Worm (Caenorhabditis elegans) whole organism, young adult: ENCODE data around the gene C53A3.1.

Experiments
- B0261.1 ChIP-seq: sonication (generic microtip); optimal IDR thresholded peaks from 2 replicates; lab custom pipeline; 2016; ENCODE audit warnings: mild to moderate bottlenecking, missing genetic modification characterization, moderate library complexity, missing compliant biosample characterization
- D2030.7 ChIP-seq: fragments of 200-800 bp; sonication (Bioruptor generic); IDR thresholded peaks from 2 replicates; pipeline ENCODE4 v1.3.6; 2022; ENCODE audit warnings: missing genetic modification reagents, missing genetic modification characterization, missing compliant biosample characterization
- F57C9.4 ChIP-seq: sonication (generic microtip); optimal IDR thresholded peaks from 2 replicates; lab custom pipeline; 2017; ENCODE audit warnings: mild to moderate bottlenecking, missing genetic modification characterization, missing compliant biosample characterization
- K12H6.12 ChIP-seq: fragments of 200-800 bp; sonication (Bioruptor generic); optimal IDR thresholded peaks from 2 replicates; lab custom pipeline; 2018; ENCODE audit warnings: mild to moderate bottlenecking, missing genetic modification characterization, missing compliant biosample characterization
- T07F8.4 ChIP-seq: sonication (generic microtip); optimal IDR thresholded peaks from 2 replicates; lab custom pipeline; 2016; ENCODE audit warnings: mild to moderate bottlenecking, missing genetic modification characterization, moderate library complexity, missing compliant biosample characterization
- Y53F4B.3 ChIP-seq: fragments of 200-800 bp; sonication (Bioruptor generic); IDR thresholded peaks from 2 replicates; pipeline ENCODE4 v1.3.6; 2022; ENCODE audit warnings: missing genetic modification reagents, missing genetic modification characterization, missing compliant biosample characterization
- Y53G8AR.9 ChIP-seq: fragments of 200-800 bp; sonication (Bioruptor generic); conservative IDR thresholded peaks from 2 replicates; pipeline ENCODE4 v1.3.6; 2022; ENCODE audit warnings: missing genetic modification reagents, missing genetic modification characterization, missing compliant biosample characterization
- Y79H2A.3 ChIP-seq: fragments of 200-800 bp; sonication (Bioruptor generic); conservative IDR thresholded peaks from 2 replicates; pipeline ENCODE4 v1.3.6; 2022; ENCODE audit warnings: missing genetic modification reagents, missing genetic modification characterization, missing compliant biosample characterization
- Y95B8A.8 ChIP-seq: fragments of 200-800 bp; sonication (Bioruptor generic); IDR thresholded peaks from 2 replicates; pipeline ENCODE4 v1.3.6; 2022; ENCODE audit warnings: missing genetic modification reagents, missing genetic modification characterization, missing compliant biosample characterization
- aptf-2 ChIP-seq: fragments of 200-800 bp; sonication (Bioruptor generic); conservative IDR thresholded peaks from 2 replicates; pipeline ENCODE4 v1.3.6; 2022; ENCODE audit warnings: missing genetic modification reagents, missing genetic modification characterization, missing compliant biosample characterization
- aptf-3 ChIP-seq: fragments of 200-800 bp; sonication (Bioruptor generic); IDR thresholded peaks from 2 replicates; pipeline ENCODE4 v1.3.6; 2022; ENCODE audit warnings: missing genetic modification characterization, missing compliant biosample characterization
- attf-5 ChIP-seq: fragments of 200-800 bp; sonication (Bioruptor generic); optimal IDR thresholded peaks from 2 replicates; lab custom pipeline; 2018; ENCODE audit warnings: mild to moderate bottlenecking, missing genetic modification characterization, missing compliant biosample characterization
- cebp-2 ChIP-seq: fragments of 200-800 bp; sonication (Bioruptor generic); IDR thresholded peaks from 2 replicates; pipeline ENCODE4 v1.3.6; 2022; ENCODE audit warnings: missing genetic modification characterization, missing compliant biosample characterization
- ceh-91 ChIP-seq: fragments of 200-800 bp; sonication (Bioruptor generic); IDR thresholded peaks from 2 replicates; pipeline ENCODE4 v1.3.6; 2022; ENCODE audit warnings: missing genetic modification reagents, missing genetic modification characterization, missing compliant biosample characterization
- chd-7 ChIP-seq: sonication (generic microtip); optimal IDR thresholded peaks from 2 replicates; lab custom pipeline; 2016; ENCODE audit warnings: mild to moderate bottlenecking, missing genetic modification characterization, moderate library complexity, missing compliant biosample characterization
- die-1 ChIP-seq: sonication (generic microtip); optimal IDR thresholded peaks from 2 replicates; lab custom pipeline; 2016; ENCODE audit warnings: missing genotype, mild to moderate bottlenecking, missing genetic modification characterization, missing compliant biosample characterization
- dpff-1 ChIP-seq: sonication (generic microtip); optimal IDR thresholded peaks from 2 replicates; lab custom pipeline; 2017; ENCODE audit warnings: mild to moderate bottlenecking, missing genetic modification characterization, missing compliant biosample characterization
- egrh-3 ChIP-seq: fragments of 200-800 bp; sonication (Bioruptor generic); IDR thresholded peaks from 2 replicates; pipeline ENCODE4 v1.3.6; 2022; ENCODE audit warnings: missing genetic modification reagents, missing genetic modification characterization, missing compliant biosample characterization
- ekl-4 ChIP-seq: fragments of 200-800 bp; sonication (Bioruptor generic); IDR thresholded peaks from 2 replicates; pipeline ENCODE4 v1.3.6; 2022; ENCODE audit warnings: missing genetic modification reagents, missing genetic modification characterization, missing compliant biosample characterization
- gei-17 ChIP-seq: fragments of 200-800 bp; sonication (Bioruptor generic); optimal IDR thresholded peaks from 2 replicates; lab custom pipeline; 2018; ENCODE audit warnings: mild to moderate bottlenecking, missing genetic modification characterization, missing compliant biosample characterization
- hlh-26 ChIP-seq: fragments of 200-800 bp; sonication (Bioruptor generic); conservative IDR thresholded peaks from 2 replicates; pipeline ENCODE4 v1.3.6; 2022; ENCODE audit warnings: missing genetic modification reagents, missing genetic modification characterization, missing compliant biosample characterization
- hsf-1 ChIP-seq: fragments of 200-800 bp; sonication (Bioruptor generic); IDR thresholded peaks from 2 replicates; pipeline ENCODE4 v1.3.6; 2022; ENCODE audit warnings: missing genetic modification reagents, missing genetic modification characterization, missing compliant biosample characterization
- let-526 ChIP-seq: fragments of 200-800 bp; sonication (Bioruptor generic); IDR thresholded peaks from 2 replicates; pipeline ENCODE4 v1.3.6; 2022; ENCODE audit warnings: missing genetic modification reagents, missing genetic modification characterization, missing compliant biosample characterization
- let-607 ChIP-seq, 2 experiments: fragments of 200-800 bp in 1 of 2; sonication (Bioruptor generic) in 1 of 2; sonication (generic microtip) in 1 of 2; optimal IDR thresholded peaks; 2 replicates each; lab custom pipeline; 2016 to 2018; ENCODE audit warnings: mild to moderate bottlenecking in 2 of 2, missing compliant biosample characterization in 2 of 2, missing genetic modification characterization in 2 of 2, moderate library complexity in 2 of 2, missing genotype in 1 of 2
- lin-35 ChIP-seq, 3 experiments: fragments of 150-350 bp in 2 of 3; sonication (generic microtip) in 1 of 3; optimal IDR thresholded peaks; 2 replicates each; lab custom pipeline; 2014 to 2018; ENCODE audit warnings: missing biosample characterization in 3 of 3, missing genetic modification characterization in 3 of 3, missing genetic modification reagents in 3 of 3
- lin-40 ChIP-seq: sonication (generic microtip); optimal IDR thresholded peaks from 2 replicates; lab custom pipeline; 2016; ENCODE audit warnings: missing genetic modification characterization, mild to moderate bottlenecking, missing compliant biosample characterization, missing genotype, missing genetic modification reagents
- lir-1 ChIP-seq: fragments of 200-800 bp; sonication (Bioruptor generic); conservative IDR thresholded peaks from 2 replicates; pipeline ENCODE4 v1.3.6; 2022; ENCODE audit warnings: missing genetic modification reagents, missing genetic modification characterization, missing compliant biosample characterization
- madf-10 ChIP-seq: sonication (generic microtip); optimal IDR thresholded peaks from 2 replicates; lab custom pipeline; 2016; ENCODE audit warnings: mild to moderate bottlenecking, missing genetic modification characterization, missing compliant biosample characterization
- madf-8 ChIP-seq: fragments of 200-800 bp; sonication (Bioruptor generic); conservative IDR thresholded peaks from 2 replicates; pipeline ENCODE4 v1.3.6; 2022; ENCODE audit warnings: missing genetic modification reagents, missing genetic modification characterization, missing compliant biosample characterization
- nfya-2 ChIP-seq: fragments of 200-800 bp; sonication (Bioruptor generic); IDR thresholded peaks from 2 replicates; pipeline ENCODE4 v1.3.6; 2022; ENCODE audit warnings: missing genetic modification reagents, missing genetic modification characterization, missing compliant biosample characterization
- nfyb-1 ChIP-seq: fragments of 200-800 bp; sonication (Bioruptor generic); IDR thresholded peaks from 2 replicates; pipeline ENCODE4 v1.3.6; 2022; ENCODE audit warnings: missing genetic modification reagents, missing genetic modification characterization, missing compliant biosample characterization
- nhr-120 ChIP-seq: fragments of 200-800 bp; sonication (Bioruptor generic); IDR thresholded peaks from 2 replicates; pipeline ENCODE4 v1.3.6; 2022; ENCODE audit warnings: missing genetic modification characterization, missing compliant biosample characterization
- nhr-80 ChIP-seq: sonication (generic microtip); optimal IDR thresholded peaks from 2 replicates; lab custom pipeline; 2016; ENCODE audit warnings: missing genetic modification characterization, missing compliant biosample characterization
- pbrm-1 ChIP-seq: fragments of 200-800 bp; sonication (Bioruptor generic); IDR thresholded peaks from 2 replicates; pipeline ENCODE4 v1.3.6; 2022; ENCODE audit warnings: missing genetic modification reagents, missing genetic modification characterization, missing compliant biosample characterization
- rcor-1 ChIP-seq: fragments of 200-800 bp; sonication (Bioruptor generic); IDR thresholded peaks from 2 replicates; pipeline ENCODE4 v1.3.6; 2022; ENCODE audit warnings: missing genetic modification reagents, missing genetic modification characterization, missing compliant biosample characterization
- snpc-1.3 ChIP-seq: sonication (generic microtip); optimal IDR thresholded peaks from 2 replicates; lab custom pipeline; 2017; ENCODE audit warnings: missing genetic modification characterization, mild to moderate bottlenecking, missing compliant biosample characterization, antibody characterized with exemption, moderate library complexity, missing genotype, missing genetic modification reagents; ENCODE audit not compliant: insufficient read depth
- ztf-18 ChIP-seq: sonication (generic microtip); optimal IDR thresholded peaks from 2 replicates; lab custom pipeline; 2016; ENCODE audit warnings: missing genotype, mild to moderate bottlenecking, missing genetic modification characterization, missing compliant biosample characterization
- ztf-22 ChIP-seq: fragments of 200-800 bp; sonication (Bioruptor generic); optimal IDR thresholded peaks from 2 replicates; lab custom pipeline; 2018; ENCODE audit warnings: mild to moderate bottlenecking, missing genetic modification characterization, moderate library complexity, missing compliant biosample characterization
- ztf-28 ChIP-seq: fragments of 200-800 bp; sonication (Bioruptor generic); IDR thresholded peaks from 2 replicates; pipeline ENCODE4 v1.3.6; 2022; ENCODE audit warnings: missing genetic modification reagents, missing genetic modification characterization, missing compliant biosample characterization

The C53A3.1 gene

DNA sequence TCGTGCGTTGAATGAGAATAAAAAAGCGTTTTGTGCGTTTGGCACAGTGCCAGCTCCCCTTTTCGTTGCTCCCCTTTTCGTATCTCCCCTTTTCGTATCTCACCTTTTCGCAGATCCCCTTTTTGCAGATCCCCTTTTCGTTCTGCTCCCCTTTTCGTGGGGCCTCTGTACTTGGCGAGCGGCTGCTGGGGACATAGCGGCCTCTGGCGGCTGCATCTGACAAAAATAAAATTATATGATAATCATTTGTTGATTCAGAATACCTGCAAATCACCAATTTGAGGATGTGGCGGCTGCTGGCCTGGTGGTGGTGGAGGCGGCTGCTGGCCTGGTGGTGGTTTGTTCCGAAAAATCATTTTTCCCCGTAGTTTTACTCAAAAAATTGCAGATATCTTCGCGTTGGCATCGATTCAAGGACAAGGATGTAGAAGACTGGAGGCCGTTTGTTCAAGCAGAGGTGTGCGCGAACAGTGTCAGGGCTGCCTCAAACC lies 4.8 kb downstream of the C53A3.1 start, which contains the start of gene K09H11.11:
K09H11.11 (minus strand) TSS at position 51 of the 491 bp plus-strand sequence.
- TF ChIP-seq egrh-3 (GFP tag; lab: Robert Waterston, UW), result peak; percentile 92

DNA sequence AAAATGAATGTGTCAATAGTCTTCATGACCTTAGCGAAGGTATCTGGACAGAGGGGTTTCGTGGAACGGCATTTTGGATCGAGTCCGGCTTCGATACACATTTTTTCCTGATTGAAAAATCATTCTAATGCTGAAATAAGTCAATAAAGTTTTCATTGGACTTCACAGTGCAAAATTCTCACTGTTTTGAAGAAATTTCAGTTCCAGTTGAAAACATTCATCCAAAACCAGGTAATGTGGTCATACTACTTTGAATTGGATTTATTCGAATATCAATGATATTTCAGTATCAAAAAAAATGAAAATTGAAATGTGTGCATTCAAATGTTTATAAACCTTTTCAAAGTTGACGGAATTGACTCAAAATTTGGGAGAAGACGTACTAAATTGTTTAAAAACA lies 6.6 kb downstream of the C53A3.1 start, which contains the start of gene pgph-1:
pgph-1 (minus strand) TSS at position 101 of the 400 bp plus-strand sequence.
- TF ChIP-seq ztf-22 (no peak), die-1 (tag; lab: Kevin White, UChicago) (no peak), ekl-4 (no peak), cebp-2 (GFP tag; lab: Robert Waterston, UW) (no peak), lin-35 (GFP tag; optimal IDR thresholded peaks at IDR 0.05; lab: Kevin White, UChicago) (no peak), ztf-28 (GFP tag; lab: Robert Waterston, UW) (no peak), Y95B8A.8 (no peak), nhr-120 (GFP tag; lab: Robert Waterston, UW) (no peak), ztf-18 (tag; lab: Kevin White, UChicago) (no peak)
- TF ChIP-seq, all 124 proteins: peak for 0

DNA sequence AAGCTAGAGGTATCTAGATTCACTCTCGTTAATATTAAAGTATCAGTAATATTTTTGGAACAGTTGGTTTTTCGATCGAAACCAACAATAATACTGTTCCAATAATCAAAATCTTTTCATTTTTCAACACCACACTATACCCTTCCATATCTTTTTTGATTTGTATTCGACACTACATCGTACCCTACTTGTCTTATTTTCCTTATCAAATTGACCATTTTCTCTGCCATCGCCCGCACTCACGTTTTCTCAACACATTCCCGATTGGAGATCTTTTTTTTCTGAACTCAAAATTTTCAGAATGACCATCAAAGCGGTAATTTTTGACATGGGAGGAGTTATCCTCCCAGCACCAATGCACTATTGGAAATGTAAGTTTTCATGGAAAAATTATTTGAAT lies 12.5 kb downstream of the C53A3.1 start, which contains the start of gene acds-10:
acds-10 (plus strand) TSS at position 301 of the 400 bp plus-strand sequence.
- TF ChIP-seq ztf-18 (tag; lab: Kevin White, UChicago) (no peak), nhr-80 (tag; lab: Kevin White, UChicago) (peak; percentile 8)

DNA sequence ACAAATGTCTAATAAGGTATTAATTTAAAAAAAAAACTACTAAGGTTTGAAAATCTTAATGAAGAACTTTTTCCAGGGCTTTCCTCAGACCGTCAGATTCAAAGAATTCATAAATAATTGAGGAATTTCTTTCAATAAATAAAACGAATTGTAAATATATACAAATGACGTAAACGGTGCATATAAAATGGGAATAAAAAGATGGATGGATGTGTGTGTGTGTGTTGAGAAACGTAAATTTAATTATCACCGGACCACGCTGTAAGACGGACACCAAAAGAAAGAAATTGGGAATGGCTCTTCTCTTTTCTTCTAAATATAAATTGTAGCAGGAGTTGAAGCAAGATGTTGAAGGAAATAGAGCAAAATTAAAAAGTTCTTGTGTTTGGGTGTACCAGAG lies 13.8 kb downstream of the C53A3.1 start:
- TF ChIP-seq Y79H2A.3 (GFP tag; lab: Robert Waterston, UW), result no peak
- no peak for TF ChIP-seq D2030.7 (GFP tag; lab: Robert Waterston, UW)
- no peak for TF ChIP-seq T07F8.4

DNA sequence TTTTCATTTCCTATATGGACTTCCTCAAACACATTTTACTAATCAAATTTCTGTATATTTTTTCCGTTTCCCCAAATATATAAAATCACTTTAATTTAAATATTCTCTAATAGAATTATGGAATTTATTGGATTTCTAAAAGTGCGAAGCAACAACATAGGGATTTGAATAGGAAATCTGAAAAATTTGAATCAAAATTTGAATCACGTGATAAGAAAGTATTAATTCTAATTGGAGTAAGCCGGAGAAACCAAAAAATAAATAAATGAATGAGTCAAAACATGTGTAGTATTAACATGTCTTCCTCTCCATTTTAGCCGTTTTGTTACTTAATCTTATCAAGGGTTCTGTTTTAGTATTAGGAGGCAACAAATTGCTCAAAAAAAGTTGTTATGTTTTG lies 18.8 kb downstream of the C53A3.1 start:
- TF ChIP-seq pbrm-1 (GFP tag; lab: Robert Waterston, UW), result no peak
- TF ChIP-seq hlh-26, result no peak

DNA sequence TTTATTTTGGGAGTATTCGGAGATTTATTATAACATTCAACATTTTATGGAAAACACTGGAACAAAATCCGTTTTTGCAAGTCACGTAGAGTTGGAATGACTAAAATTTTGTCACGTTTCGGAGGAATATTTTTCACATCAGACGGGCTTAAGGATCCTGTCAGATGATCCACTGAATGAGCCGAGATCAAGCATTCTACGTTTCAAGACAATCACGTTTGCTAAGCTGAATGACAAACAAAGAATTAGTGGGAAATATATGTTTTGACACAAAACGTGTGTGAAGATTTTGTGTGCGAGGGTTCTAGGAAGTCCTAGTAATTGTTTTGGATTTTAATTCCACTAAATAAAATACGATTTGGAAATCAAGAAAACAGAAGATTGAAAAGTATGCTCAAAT lies 20.6 kb downstream of the C53A3.1 start:
- TF ChIP-seq aptf-3 (GFP tag; lab: Robert Waterston, UW), result no peak
- TF ChIP-seq nfya-2 (GFP tag; lab: Robert Waterston, UW), result no peak
- no peak for TF ChIP-seq attf-5
- no peak for TF ChIP-seq lir-1
- TF ChIP-seq K12H6.12 (tag; lab: Kevin White, UChicago), result no peak
- no peak for TF ChIP-seq die-1 (tag; lab: Kevin White, UChicago)
- TF ChIP-seq let-526, result no peak
- no peak for TF ChIP-seq lin-40 (tag; lab: Kevin White, UChicago)
- TF ChIP-seq ekl-4, result no peak
- TF ChIP-seq rcor-1 (GFP tag; lab: Robert Waterston, UW), result no peak
- TF ChIP-seq T07F8.4, result no peak
- TF ChIP-seq F57C9.4, result no peak
- no peak for TF ChIP-seq madf-10 (tag; lab: Kevin White, UChicago)
- TF ChIP-seq B0261.1 (tag; lab: Kevin White, UChicago), result no peak
- TF ChIP-seq aptf-2 (GFP tag; lab: Robert Waterston, UW), result no peak
- no peak for TF ChIP-seq Y53F4B.3 (GFP tag; lab: Robert Waterston, UW)

DNA sequence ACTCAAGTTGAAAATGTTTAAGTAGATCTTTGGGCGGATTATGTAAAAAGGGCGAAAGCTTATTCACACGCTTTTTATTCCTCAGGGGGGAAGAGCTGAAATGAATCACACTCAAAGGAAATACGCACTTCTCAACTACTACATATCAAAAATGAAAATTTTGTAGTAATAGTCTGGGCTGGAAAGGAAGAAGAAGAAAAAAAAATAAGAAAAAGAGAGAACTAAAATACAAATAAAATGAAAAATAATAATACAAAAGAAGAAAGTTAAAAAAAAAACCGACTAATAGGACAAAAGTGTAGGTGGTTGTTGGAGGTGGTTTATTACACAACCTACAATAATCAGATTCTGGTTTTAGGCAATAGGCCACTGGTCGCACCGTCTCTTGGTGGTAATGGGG lies 24.0 kb downstream of the C53A3.1 start, which contains the start of gene K09H11.6:
K09H11.6 (minus strand) TSS at position 101 of the 400 bp plus-strand sequence.
- TF ChIP-seq dpff-1 (no peak), ztf-22 (no peak), gei-17 (GFP tag; lab: Kevin White, UChicago) (no peak), D2030.7 (GFP tag; lab: Robert Waterston, UW) (no peak), nfyb-1 (GFP tag; lab: Robert Waterston, UW) (no peak), hsf-1 (no peak), let-607 (tag; optimal IDR thresholded peaks at IDR 0.05; lab: Kevin White, UChicago) (no peak), ceh-91 (GFP tag; lab: Robert Waterston, UW) (no peak), Y95B8A.8 (no peak), Y53G8AR.9 (no peak), madf-8 (GFP tag; lab: Robert Waterston, UW) (no peak), chd-7 (tag; lab: Kevin White, UChicago) (no peak), snpc-1.3 (tag; lab: Kevin White, UChicago) (no peak)
